Fruit fly (Drosophila melanogaster): ENCODE data around the gene indra.
A peak's percentile ranks its signal among the peaks of the same experiment; 100 is the strongest.

The indra gene

DNA sequence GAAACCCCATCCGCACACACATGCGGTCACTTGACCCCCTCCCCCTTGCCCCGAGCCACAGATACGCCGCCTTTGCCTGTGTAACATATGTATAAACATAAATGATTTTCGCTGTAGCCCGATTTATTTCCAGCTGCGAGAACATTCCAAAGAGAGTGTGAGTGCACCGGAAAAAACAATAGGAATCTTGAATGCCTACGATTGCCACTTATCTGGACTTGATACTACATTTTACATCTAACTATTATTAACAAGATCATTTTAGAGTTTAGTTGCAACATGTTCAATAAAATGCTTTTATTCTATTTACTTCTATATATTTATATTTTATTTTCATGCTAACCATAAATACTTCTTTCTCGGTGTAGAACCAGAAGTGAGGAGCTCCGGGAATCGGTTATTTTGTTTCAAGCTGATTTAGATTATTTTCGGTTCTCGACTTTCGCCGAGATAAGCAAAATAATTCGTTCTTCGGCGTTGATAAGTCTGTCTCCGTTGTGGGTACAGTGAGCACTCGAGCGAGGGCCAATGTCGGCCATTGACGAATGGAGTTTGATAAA lies 42.0 kb downstream of the indra start (continued):
- TF ChIP-seq kni (GFP tag; optimal IDR thresholded peaks at IDR 0.05) = peak; percentile 42
- peak; percentile 75 for TF ChIP-seq CG12659 (GFP tag; optimal IDR thresholded peaks at IDR 0.05)
- TF ChIP-seq CG17912 (GFP tag; optimal IDR thresholded peaks at IDR 0.05) = no peak
- TF ChIP-seq btn (GFP tag; optimal IDR thresholded peaks at IDR 0.05) = no peak
- TF ChIP-seq klu (GFP tag; IDR thresholded peaks at IDR 0.05) = peak; percentile 27; the same call in 1 of the 2 replicates
- peak; percentile 68 for TF ChIP-seq slbo (GFP tag; IDR thresholded peaks at IDR 0.05)
- no peak for TF ChIP-seq CG10565 (GFP tag; optimal IDR thresholded peaks at IDR 0.05)
- peak; percentile 67; the same call in 2 of the 3 replicates for TF ChIP-seq CG2889 (GFP tag; IDR thresholded peaks at IDR 0.05)
- TF ChIP-seq Fer2 (tag; optimal IDR thresholded peaks at IDR 0.05) = peak; percentile 57
- TF ChIP-seq CG10462 (GFP tag; optimal IDR thresholded peaks at IDR 0.05) = peak; percentile 57
- peak; percentile 31 for TF ChIP-seq exex (tag; optimal IDR thresholded peaks at IDR 0.05)
- TF ChIP-seq h (optimal IDR thresholded peaks at IDR 0.05) = no peak
- TF ChIP-seq CG14667 (GFP tag; IDR thresholded peaks at IDR 0.05) = peak; percentile 74
- TF ChIP-seq CkIIα-i1 (GFP tag; IDR thresholded peaks at IDR 0.05) = no peak
- TF ChIP-seq Mes4 (GFP tag; optimal IDR thresholded peaks at IDR 0.05) = no peak
- TF ChIP-seq CG15073 (GFP tag; optimal IDR thresholded peaks at IDR 0.05) = peak; percentile 44
- no peak for TF ChIP-seq tll (GFP tag; optimal IDR thresholded peaks at IDR 0.05)
- TF ChIP-seq CG17385 (GFP tag; optimal IDR thresholded peaks at IDR 0.05) = peak; percentile 79
- peak; percentile 58 for TF ChIP-seq Gsc (GFP tag; IDR thresholded peaks at IDR 0.05)
- peak; percentile 92 for TF ChIP-seq grau (tag; optimal IDR thresholded peaks at IDR 0.05)
- TF ChIP-seq CG10543 (GFP tag; optimal IDR thresholded peaks at IDR 0.05) = peak; percentile 85
- TF ChIP-seq CG15479 (GFP tag; optimal IDR thresholded peaks at IDR 0.05) = peak; percentile 17
- no peak for TF ChIP-seq ems (GFP tag; optimal IDR thresholded peaks at IDR 0.05)
- no peak for TF ChIP-seq CG16779 (GFP tag; IDR thresholded peaks at IDR 0.05)
- peak; percentile 67 for TF ChIP-seq CG31224 (GFP tag; IDR thresholded peaks at IDR 0.05)
- TF ChIP-seq CG11504 (tag; optimal IDR thresholded peaks at IDR 0.05) = peak; percentile 88
- TF ChIP-seq az2 (GFP tag; optimal IDR thresholded peaks at IDR 0.05) = peak; percentile 75
- peak; percentile 92 for TF ChIP-seq vvl (GFP tag; IDR thresholded peaks at IDR 0.05)
- TF ChIP-seq CHES-1-like (GFP tag; optimal IDR thresholded peaks at IDR 0.05) = peak; percentile 28
- peak in 1 of 2 experiments; percentile 39 for TF ChIP-seq crp (GFP tag; optimal IDR thresholded peaks at IDR 0.05)
- peak; percentile 39; the same call in 1 of the 2 replicates for TF ChIP-seq Taf1 (GFP tag; IDR thresholded peaks at IDR 0.05)
- TF ChIP-seq CG11398 (GFP tag; optimal IDR thresholded peaks at IDR 0.05) = no peak
- no peak for TF ChIP-seq CG12744 (GFP tag; optimal IDR thresholded peaks at IDR 0.05)
- TF ChIP-seq CG4424 (GFP tag; optimal IDR thresholded peaks at IDR 0.05) = peak; percentile 62
- peak; percentile 80 for TF ChIP-seq CG17328 (GFP tag; IDR thresholded peaks at IDR 0.05)
- TF ChIP-seq CG7839 (tag; optimal IDR thresholded peaks at IDR 0.05) = peak; percentile 89
- TF ChIP-seq ro (GFP tag; IDR thresholded peaks at IDR 0.05) = peak; percentile 61; the same call in 1 of the 2 replicates
- TF ChIP-seq CG10366 (GFP tag; IDR thresholded peaks at IDR 0.05) = peak; percentile 79
- peak; percentile 69 for TF ChIP-seq CG11696 (GFP tag; IDR thresholded peaks at IDR 0.05)
- peak; percentile 21 for TF ChIP-seq MTF-1 (GFP tag; optimal IDR thresholded peaks at IDR 0.05; ENCODE audit: borderline replicate concordance)
- peak; percentile 74 for TF ChIP-seq stc (GFP tag; IDR thresholded peaks at IDR 0.05)
- peak; percentile 56 for TF ChIP-seq Dek (tag; optimal IDR thresholded peaks at IDR 0.05)
- no peak for TF ChIP-seq CG7963 (GFP tag; IDR thresholded peaks at IDR 0.05; ENCODE audit: partially characterized antibody)
- no peak for TF ChIP-seq CG1792 (GFP tag; optimal IDR thresholded peaks at IDR 0.05)
- peak; percentile 72 for TF ChIP-seq sug (tag; optimal IDR thresholded peaks at IDR 0.05)
- no peak for TF ChIP-seq knrl (GFP tag; IDR thresholded peaks at IDR 0.05; ENCODE audit: partially characterized antibody)
- TF ChIP-seq CG5180 (GFP tag; optimal IDR thresholded peaks at IDR 0.05) = no peak
- TF ChIP-seq her (GFP tag; optimal IDR thresholded peaks at IDR 0.05) = peak; percentile 23
- peak; percentile 12 to 81 for TF ChIP-seq dpn (GFP tag; optimal IDR thresholded peaks at IDR 0.05)
- TF ChIP-seq repo (GFP tag; optimal IDR thresholded peaks at IDR 0.05) = no peak

Data from whole organism, embryonic.